Fruit fly (Drosophila melanogaster): ENCODE results near the gene Glyp.

Glyp gene

dm6 chr2L:2177312-2177968, 46.8 kb downstream of the Glyp start:
- TF ChIP-seq Snoo (tag; optimal IDR thresholded peaks at IDR 0.05) = peak; percentile 75
- TF ChIP-seq EcR (GFP tag; optimal IDR thresholded peaks at IDR 0.05) = no peak
- TF ChIP-seq gl (tag; optimal IDR thresholded peaks at IDR 0.05) = no peak
- TF ChIP-seq Pif1A (GFP tag; optimal IDR thresholded peaks at IDR 0.05) = peak; percentile 68
- no peak for TF ChIP-seq CG32121 (GFP tag; IDR thresholded peaks at IDR 0.05)
- peak; percentile 50 for TF ChIP-seq CG8301 (tag; optimal IDR thresholded peaks at IDR 0.05)
- TF ChIP-seq CG10348 (GFP tag; IDR thresholded peaks at IDR 0.05) = no peak
- TF ChIP-seq CG8159 (tag; optimal IDR thresholded peaks at IDR 0.05) = peak; percentile 66
- TF ChIP-seq Pif1B (GFP tag; optimal IDR thresholded peaks at IDR 0.05) = peak; percentile 64
- peak; percentile 41 for TF ChIP-seq CG17806 (tag; optimal IDR thresholded peaks at IDR 0.05)
- peak; percentile 33; the same call in 1 of the 2 replicates for TF ChIP-seq rn (GFP tag; IDR thresholded peaks at IDR 0.05)
- TF ChIP-seq CG15710 (tag; optimal IDR thresholded peaks at IDR 0.05) = peak; percentile 45
- TF ChIP-seq D1 (tag; optimal IDR thresholded peaks at IDR 0.05) = no peak
- TF ChIP-seq CG34367 (tag; optimal IDR thresholded peaks at IDR 0.05) = peak; percentile 41
- peak; percentile 42 for TF ChIP-seq CG9948 (tag; optimal IDR thresholded peaks at IDR 0.05)
- no peak for TF ChIP-seq fd96Ca (GFP tag; IDR thresholded peaks at IDR 0.05)
- peak; percentile 58 for TF ChIP-seq CG14655 (GFP tag; optimal IDR thresholded peaks at IDR 0.05)
- no peak for TF ChIP-seq Ets98B (GFP tag; IDR thresholded peaks at IDR 0.05)
- TF ChIP-seq CG4496 (GFP tag; IDR thresholded peaks at IDR 0.05) = peak; percentile 69; the same call in 2 of the 3 replicates
- no peak for TF ChIP-seq CG13204 (GFP tag; optimal IDR thresholded peaks at IDR 0.05)
- no peak for TF ChIP-seq CG12605 (GFP tag; IDR thresholded peaks at IDR 0.05)

dm6 chr2L:2177969-2178809, 47.6 kb downstream of the Glyp start, which contains the start of gene aop:
aop (minus strand) TSS chr2L:2178754.
- TF ChIP-seq Pif1A (GFP tag; optimal IDR thresholded peaks at IDR 0.05) (peak; percentile 38), Snoo (tag; optimal IDR thresholded peaks at IDR 0.05) (peak; percentile 30), CG12605 (GFP tag; IDR thresholded peaks at IDR 0.05) (no peak), CG8159 (tag; optimal IDR thresholded peaks at IDR 0.05) (peak; percentile 24), D1 (tag; optimal IDR thresholded peaks at IDR 0.05) (no peak), gl (tag; optimal IDR thresholded peaks at IDR 0.05) (peak; percentile 22), CG8301 (tag; optimal IDR thresholded peaks at IDR 0.05) (peak; percentile 10), fd96Ca (GFP tag; IDR thresholded peaks at IDR 0.05) (no peak; the same call in 2 of the 3 replicates), rn (GFP tag; IDR thresholded peaks at IDR 0.05) (0 out of 2 replicates have a peak, but pooled peaks have one; percentile 36), EcR (GFP tag; optimal IDR thresholded peaks at IDR 0.05) (peak; percentile 77), CG15710 (tag; optimal IDR thresholded peaks at IDR 0.05) (no peak), CG32121 (GFP tag; IDR thresholded peaks at IDR 0.05) (no peak), CG14655 (GFP tag; optimal IDR thresholded peaks at IDR 0.05) (peak; percentile 30), CG4496 (GFP tag; IDR thresholded peaks at IDR 0.05) (0 out of 3 replicates have a peak, but pooled peaks have one; percentile 23), CG17806 (tag; optimal IDR thresholded peaks at IDR 0.05) (no peak), CG9948 (tag; optimal IDR thresholded peaks at IDR 0.05) (peak; percentile 5), Ets98B (GFP tag; IDR thresholded peaks at IDR 0.05) (no peak), Pif1B (GFP tag; optimal IDR thresholded peaks at IDR 0.05) (peak; percentile 44), CG10348 (GFP tag; IDR thresholded peaks at IDR 0.05) (no peak), CG13204 (GFP tag; optimal IDR thresholded peaks at IDR 0.05) (peak; percentile 57), CG34367 (tag; optimal IDR thresholded peaks at IDR 0.05) (peak; percentile 42)

dm6 chr2L:2178810-2179143, 48.2 kb downstream of the Glyp start:
- TF ChIP-seq CG12605 (GFP tag; IDR thresholded peaks at IDR 0.05) (0 out of 2 replicates have a peak, but pooled peaks have one; percentile 23), CG4496 (GFP tag; IDR thresholded peaks at IDR 0.05) (peak; percentile 49), fd96Ca (GFP tag; IDR thresholded peaks at IDR 0.05) (no peak), Ets98B (GFP tag; IDR thresholded peaks at IDR 0.05) (peak; percentile 19), CG17806 (tag; optimal IDR thresholded peaks at IDR 0.05) (no peak), CG9948 (tag; optimal IDR thresholded peaks at IDR 0.05) (no peak)

- no peak for TF ChIP-seq EcR (GFP tag; optimal IDR thresholded peaks at IDR 0.05)
- no peak for TF ChIP-seq CG4496 (GFP tag; IDR thresholded peaks at IDR 0.05)
- TF ChIP-seq fd96Ca (GFP tag; IDR thresholded peaks at IDR 0.05) = 0 out of 3 replicates have a peak, but pooled peaks have one; percentile 5
- no peak for TF ChIP-seq CG17806 (tag; optimal IDR thresholded peaks at IDR 0.05)
These were observed 48.8 kb downstream of the Glyp start for dm6 chr2L:2179366-2179765.

- TF ChIP-seq CG17806 (tag; optimal IDR thresholded peaks at IDR 0.05) = peak; percentile 89
- TF ChIP-seq EcR (GFP tag; optimal IDR thresholded peaks at IDR 0.05) = peak; percentile 61
- peak; percentile 78 for TF ChIP-seq Pif1B (GFP tag; optimal IDR thresholded peaks at IDR 0.05)
- peak; percentile 89 for TF ChIP-seq CG8159 (tag; optimal IDR thresholded peaks at IDR 0.05)
- peak; percentile 89 for TF ChIP-seq CG8301 (tag; optimal IDR thresholded peaks at IDR 0.05)
- TF ChIP-seq CG4496 (GFP tag; IDR thresholded peaks at IDR 0.05) = peak; percentile 90
- TF ChIP-seq CG34367 (tag; optimal IDR thresholded peaks at IDR 0.05) = peak; percentile 80
- peak; percentile 69 for TF ChIP-seq CG13204 (GFP tag; optimal IDR thresholded peaks at IDR 0.05)
- peak; percentile 78 for TF ChIP-seq rn (GFP tag; IDR thresholded peaks at IDR 0.05)
- peak; percentile 85 for TF ChIP-seq CG15710 (tag; optimal IDR thresholded peaks at IDR 0.05)
- peak; percentile 42 for TF ChIP-seq D1 (tag; optimal IDR thresholded peaks at IDR 0.05)
- peak; percentile 82; the same call in 2 of the 3 replicates for TF ChIP-seq fd96Ca (GFP tag; IDR thresholded peaks at IDR 0.05)
- TF ChIP-seq CG12605 (GFP tag; IDR thresholded peaks at IDR 0.05) = peak; percentile 89
- peak; percentile 90 for TF ChIP-seq CG32121 (GFP tag; IDR thresholded peaks at IDR 0.05)
- TF ChIP-seq gl (tag; optimal IDR thresholded peaks at IDR 0.05) = peak; percentile 67
- TF ChIP-seq CG10348 (GFP tag; IDR thresholded peaks at IDR 0.05) = peak; percentile 50; the same call in 1 of the 2 replicates
- TF ChIP-seq Ets98B (GFP tag; IDR thresholded peaks at IDR 0.05) = peak; percentile 91
- TF ChIP-seq Snoo (tag; optimal IDR thresholded peaks at IDR 0.05) = peak; percentile 73
- TF ChIP-seq CG9948 (tag; optimal IDR thresholded peaks at IDR 0.05) = peak; percentile 89
- TF ChIP-seq CG14655 (GFP tag; optimal IDR thresholded peaks at IDR 0.05) = peak; percentile 90
- peak; percentile 88 for TF ChIP-seq Pif1A (GFP tag; optimal IDR thresholded peaks at IDR 0.05)
These were observed 49.5 kb downstream of the Glyp start for dm6 chr2L:2180120-2180539.

Data from whole organism, pupa.